Fruit fly (Drosophila melanogaster) whole organism, embryonic: ENCODE data around the gene Dtg.

Experiments used
- Abd-B ChIP-seq: fragments of 200-800 bp; sonication (Bioruptor generic); optimal IDR thresholded peaks from 2 replicates; lab custom pipeline; 2018; ENCODE audit warnings: missing biosample characterization, mild to moderate bottlenecking, missing genetic modification characterization, moderate library complexity
- Adf1 ChIP-seq: fragments of 200-800 bp; sonication (Bioruptor generic); IDR thresholded peaks from 2 replicates; pipeline ENCODE4 v1.3.6; 2022; ENCODE audit warnings: missing biosample characterization, missing genetic modification characterization
- Blimp-1 ChIP-seq: fragments of 200-800 bp; sonication (Bioruptor generic); optimal IDR thresholded peaks from 3 replicates; lab custom pipeline; 2018; ENCODE audit warnings: missing biosample characterization, missing genetic modification characterization, mild to moderate bottlenecking, moderate library complexity, missing genetic modification reagents
- CG10366 ChIP-seq: fragments of 200-800 bp; sonication (Bioruptor generic); IDR thresholded peaks from 2 replicates; pipeline ENCODE4 v1.3.6; 2022; ENCODE audit warnings: missing biosample characterization, missing genetic modification characterization
- CG10462 ChIP-seq: fragments of 200-800 bp; sonication (Bioruptor generic); optimal IDR thresholded peaks from 2 replicates; lab custom pipeline; 2016; ENCODE audit warnings: missing biosample characterization, missing genetic modification characterization
- CG13894 ChIP-seq: fragments of 200-800 bp; sonication (Bioruptor generic); optimal IDR thresholded peaks from 3 replicates; lab custom pipeline; 2018; ENCODE audit warnings: missing biosample characterization, mild to moderate bottlenecking, missing genetic modification characterization, moderate library complexity
- CG14014 ChIP-seq: fragments of 200-800 bp; sonication (Bioruptor generic); IDR thresholded peaks from 2 replicates; pipeline ENCODE4 v1.3.6; 2022; ENCODE audit warnings: missing biosample characterization, missing genetic modification characterization
- CG1602 ChIP-seq: fragments of 200-800 bp; sonication (Bioruptor generic); optimal IDR thresholded peaks from 3 replicates; lab custom pipeline; 2016; ENCODE audit warnings: missing biosample characterization, missing genetic modification characterization
- CG30020 ChIP-seq: fragments of 200-800 bp; optimal IDR thresholded peaks from 2 replicates; lab custom pipeline; 2019; ENCODE audit warnings: missing biosample characterization, mild to moderate bottlenecking, missing genetic modification characterization, moderate library complexity
- CG3847 ChIP-seq: fragments of 200-800 bp; sonication (Bioruptor generic); IDR thresholded peaks from 2 replicates; pipeline ENCODE4 v1.3.6; 2022; ENCODE audit warnings: missing biosample characterization, missing genetic modification characterization
- CG4707 ChIP-seq: fragments of 200-800 bp; sonication (Bioruptor generic); optimal IDR thresholded peaks from 2 replicates; lab custom pipeline; 2018; ENCODE audit warnings: missing biosample characterization, mild to moderate bottlenecking, missing genetic modification characterization, moderate library complexity
- CG6272 ChIP-seq: fragments of 200-800 bp; sonication (Bioruptor generic); IDR thresholded peaks from 2 replicates; pipeline ENCODE4 v1.3.6; 2022; ENCODE audit warnings: missing biosample characterization, missing genetic modification characterization
- CG7357 ChIP-seq: fragments of 200-800 bp; sonication (Bioruptor generic); IDR thresholded peaks from 3 replicates; pipeline ENCODE4 v1.3.6; 2022; ENCODE audit warnings: missing biosample characterization, missing genetic modification characterization
- CG7372 ChIP-seq: fragments of 200-800 bp; sonication (Bioruptor generic); IDR thresholded peaks from 2 replicates; pipeline ENCODE4 v1.3.6; 2022; ENCODE audit warnings: missing biosample characterization, missing genetic modification characterization
- CG7839 ChIP-seq: fragments of 200-800 bp; sonication (Bioruptor generic); optimal IDR thresholded peaks from 3 replicates; lab custom pipeline; 2018; ENCODE audit warnings: missing biosample characterization, mild to moderate bottlenecking, missing genetic modification characterization, moderate library complexity
- CG8478 ChIP-seq: fragments of >200 bp; optimal IDR thresholded peaks from 2 replicates; lab custom pipeline; 2018
- CG9437 ChIP-seq: fragments of 200-800 bp; sonication (Bioruptor generic); optimal IDR thresholded peaks from 2 replicates; lab custom pipeline; 2018; ENCODE audit warnings: missing biosample characterization, mild to moderate bottlenecking, missing genetic modification characterization
- CG9727 ChIP-seq: fragments of 200-800 bp; sonication (Bioruptor generic); optimal IDR thresholded peaks from 3 replicates; lab custom pipeline; 2017; ENCODE audit warnings: missing biosample characterization, mild to moderate bottlenecking, missing genetic modification characterization
- Ets65A ChIP-seq: fragments of 200-800 bp; sonication (Bioruptor generic); peaks from one replicate; lab custom pipeline; 2016; ENCODE audit warnings: missing biosample characterization, missing genetic modification characterization
- Hmx ChIP-seq: fragments of 200-800 bp; sonication (Bioruptor generic); optimal IDR thresholded peaks from 2 replicates; lab custom pipeline; 2016; ENCODE audit warnings: missing biosample characterization, missing genetic modification characterization
- Hr39 ChIP-seq: fragments of >200 bp; optimal IDR thresholded peaks from 2 replicates; lab custom pipeline; 2017
- Hr78 ChIP-seq, 2 experiments: fragments of 200-800 bp in 1 of 2; fragments of >200 bp in 1 of 2; sonication (Bioruptor generic) in 1 of 2; optimal IDR thresholded peaks; 2 replicates each; lab custom pipeline; 2017 to 2019; ENCODE audit warnings: missing biosample characterization in 2 of 2, missing genetic modification characterization in 2 of 2, mild to moderate bottlenecking in 1 of 2, moderate library complexity in 1 of 2
- Poxn ChIP-seq: fragments of 200-800 bp; sonication (Bioruptor generic); IDR thresholded peaks from 2 replicates; pipeline ENCODE4 v1.3.6; 2022; ENCODE audit warnings: missing biosample characterization, missing genetic modification characterization
- Ptx1 ChIP-seq: fragments of 200-800 bp; sonication (Bioruptor generic); IDR thresholded peaks from 2 replicates; pipeline ENCODE4 v1.3.6; 2022; ENCODE audit warnings: missing biosample characterization, missing genetic modification characterization
- Sox102F ChIP-seq: fragments of 200-800 bp; sonication (Bioruptor generic); optimal IDR thresholded peaks from 2 replicates; lab custom pipeline; 2018; ENCODE audit warnings: missing biosample characterization, mild to moderate bottlenecking, missing genetic modification characterization, moderate library complexity
- Ssrp ChIP-seq: fragments of 200-800 bp; sonication (Bioruptor generic); optimal IDR thresholded peaks from 2 replicates; lab custom pipeline; 2018; ENCODE audit warnings: missing biosample characterization, mild to moderate bottlenecking, missing genetic modification characterization, moderate library complexity
- TFAM ChIP-seq: fragments of 200-800 bp; sonication (Bioruptor generic); optimal IDR thresholded peaks from 2 replicates; lab custom pipeline; 2017; ENCODE audit warnings: missing biosample characterization, missing genetic modification characterization, inconsistent platforms
- Trl ChIP-seq, 3 experiments: fragments of >200 bp in 2 of 3; fragments of 200-800 bp in 1 of 3; sonication (Bioruptor generic) in 1 of 3; optimal IDR thresholded peaks; 2 replicates in 1 of 3; 3 replicates in 2 of 3; lab custom pipeline; 2016 to 2017; ENCODE audit warnings: missing biosample characterization in 1 of 3, missing genetic modification characterization in 1 of 3
- Vsx1 ChIP-seq: fragments of 200-800 bp; sonication (Bioruptor generic); optimal IDR thresholded peaks from 2 replicates; lab custom pipeline; 2017; ENCODE audit warnings: missing biosample characterization, mild to moderate bottlenecking, missing genetic modification characterization, missing genetic modification reagents
- al ChIP-seq: fragments of 200-800 bp; sonication (Bioruptor generic); IDR thresholded peaks from 2 replicates; pipeline ENCODE4 v1.3.6; 2022; ENCODE audit warnings: missing biosample characterization, missing genetic modification characterization
- bbx ChIP-seq: fragments of 200-800 bp; sonication (Bioruptor generic); IDR thresholded peaks from 2 replicates; pipeline ENCODE4 v1.3.6; 2022; ENCODE audit warnings: missing biosample characterization, missing genetic modification characterization; ENCODE audit not compliant: partially characterized antibody
- cad ChIP-seq: fragments of >200 bp; optimal IDR thresholded peaks from 2 replicates; lab custom pipeline; 2017; ENCODE audit warnings: missing biosample characterization, missing genetic modification characterization
- corto ChIP-seq: fragments of 200-800 bp; sonication (Bioruptor generic); optimal IDR thresholded peaks from 2 replicates; lab custom pipeline; 2016; ENCODE audit warnings: missing biosample characterization, mild to moderate bottlenecking, missing genetic modification characterization, moderate library complexity
- croc ChIP-seq: fragments of 200-800 bp; sonication (Bioruptor generic); conservative IDR thresholded peaks from 3 replicates; pipeline ENCODE4 v1.3.6; 2022; ENCODE audit warnings: missing biosample characterization, missing genetic modification characterization
- gro ChIP-seq: fragments of 200-800 bp; sonication (Bioruptor generic); optimal IDR thresholded peaks from 2 replicates; lab custom pipeline; 2016; ENCODE audit warnings: missing biosample characterization, missing genetic modification characterization
- lmd ChIP-seq: fragments of 200-800 bp; sonication (Bioruptor generic); IDR thresholded peaks from 2 replicates; pipeline ENCODE4 v1.3.6; 2022; ENCODE audit warnings: missing biosample characterization, missing genetic modification characterization
- lola ChIP-seq, 3 experiments: fragments of >200 bp in 2 of 3; fragments of 200-800 bp in 1 of 3; sonication (Bioruptor generic) in 1 of 3; optimal IDR thresholded peaks; 2 replicates each; lab custom pipeline; 2017 to 2019; ENCODE audit warnings: missing biosample characterization in 3 of 3, missing genetic modification characterization in 3 of 3, mild to moderate bottlenecking in 1 of 3, moderate library complexity in 1 of 3
- maf-S ChIP-seq: fragments of 200-800 bp; sonication (Bioruptor generic); optimal IDR thresholded peaks from 2 replicates; lab custom pipeline; 2016; ENCODE audit warnings: missing biosample characterization, missing genetic modification characterization
- pb ChIP-seq: fragments of 200-800 bp; sonication (Bioruptor generic); optimal IDR thresholded peaks from 3 replicates; lab custom pipeline; 2016; ENCODE audit warnings: missing biosample characterization, missing genetic modification characterization
- phol ChIP-seq: fragments of 200-800 bp; sonication (Bioruptor generic); optimal IDR thresholded peaks from 3 replicates; lab custom pipeline; 2018; ENCODE audit warnings: missing biosample characterization, mild to moderate bottlenecking, missing genetic modification characterization, moderate library complexity
- pnt ChIP-seq: fragments of 200-800 bp; sonication (Bioruptor generic); optimal IDR thresholded peaks from 3 replicates; lab custom pipeline; 2016; ENCODE audit warnings: missing biosample characterization, missing genetic modification characterization
- usp ChIP-seq: fragments of >200 bp; optimal IDR thresholded peaks from 2 replicates; lab custom pipeline; 2017; ENCODE audit warnings: missing biosample characterization, missing genetic modification characterization
- vnd ChIP-seq: fragments of 200-800 bp; sonication (Bioruptor generic); IDR thresholded peaks from 3 replicates; pipeline ENCODE4 v1.3.6; 2022; ENCODE audit warnings: missing biosample characterization, missing genetic modification characterization; ENCODE audit not compliant: partially characterized antibody

Dtg gene

dm6 chr3R:12637961-12638531, 9.8 kb upstream of the Dtg start, which contains the start of gene CG11608 (continued):
- no peak for TF ChIP-seq Poxn (GFP tag; lab: Robert Waterston, UW)
- TF ChIP-seq croc = no peak

- TF ChIP-seq Abd-B (GFP tag; lab: Kevin White, UChicago) (no peak), Ets65A (GFP tag; lab: Kevin White, UChicago) (peak; percentile 84), bbx (GFP tag; lab: Robert Waterston, UW) (no peak), Hr78 (GFP tag; optimal IDR thresholded peaks at IDR 0.05; lab: Kevin White, UChicago) (no peak), CG8478 (lab: Kevin White, UChicago) (peak; percentile 71), CG4707 (GFP tag; lab: Kevin White, UChicago) (no peak)
These were observed 6.2 kb upstream of the Dtg start for dm6 chr3R:12641620-12642019.

dm6 chr3R:12642051-12642532, 5.8 kb upstream of the Dtg start, which contains the start of gene CG6753:
TSS of gene CG6753 (minus strand) at chr3R:12642482.
- TF ChIP-seq Hr39 (lab: Kevin White, UChicago) (no peak), CG10366 (GFP tag; lab: Robert Waterston, UW) (no peak), vnd (GFP tag; lab: Robert Waterston, UW) (0 out of 3 replicates have a peak, but pooled peaks have one; percentile 16), usp (GFP tag; lab: Kevin White, UChicago) (no peak), CG13894 (tag; lab: Kevin White, UChicago) (no peak)

- TF ChIP-seq CG9727 (GFP tag; lab: Kevin White, UChicago) (no peak), CG7372 (GFP tag; lab: Robert Waterston, UW) (no peak), Ssrp (peak; percentile 4), pb (GFP tag; lab: Kevin White, UChicago) (no peak), Adf1 (no peak), pnt (GFP tag; lab: Kevin White, UChicago) (no peak), Vsx1 (GFP tag; lab: Kevin White, UChicago) (no peak), Blimp-1 (GFP tag; lab: Kevin White, UChicago) (no peak), Hmx (GFP tag; lab: Kevin White, UChicago) (no peak), phol (peak; percentile 6), cad (no peak), Ptx1 (0 out of 2 replicates have a peak, but pooled peaks have one; percentile 29), gro (GFP tag; lab: Kevin White, UChicago) (no peak), corto (GFP tag; lab: Kevin White, UChicago) (no peak), TFAM (no peak), CG7357 (GFP tag; lab: Robert Waterston, UW) (no peak), CG10462 (GFP tag; lab: Kevin White, UChicago) (no peak), maf-S (no peak), al (GFP tag; lab: Robert Waterston, UW) (no peak), CG1602 (GFP tag; lab: Kevin White, UChicago) (no peak), CG6272 (GFP tag; lab: Robert Waterston, UW) (no peak), CG30020 (no peak), CG3847 (GFP tag; lab: Robert Waterston, UW) (no peak), lola (GFP tag; optimal IDR thresholded peaks at IDR 0.05; lab: Kevin White, UChicago) (no peak), CG7839 (peak; percentile 25), CG14014 (GFP tag; lab: Robert Waterston, UW) (no peak), CG9437 (no peak), Hr78 (GFP tag; optimal IDR thresholded peaks at IDR 0.05; lab: Kevin White, UChicago) (peak in 1 of 2 experiments; percentile 80), Sox102F (GFP tag; lab: Kevin White, UChicago) (peak; percentile 42), Trl (optimal IDR thresholded peaks at IDR 0.05; lab: Kevin White, UChicago) (no peak), Trl (GFP tag; optimal IDR thresholded peaks at IDR 0.05; lab: Kevin White, UChicago) (no peak), lmd (no peak)
These were observed 3.1 kb upstream of the Dtg start for dm6 chr3R:12644621-12645310.
